Worm (Caenorhabditis elegans): ENCODE data around the gene sfxn-2.

The sfxn-2 gene

DNA sequence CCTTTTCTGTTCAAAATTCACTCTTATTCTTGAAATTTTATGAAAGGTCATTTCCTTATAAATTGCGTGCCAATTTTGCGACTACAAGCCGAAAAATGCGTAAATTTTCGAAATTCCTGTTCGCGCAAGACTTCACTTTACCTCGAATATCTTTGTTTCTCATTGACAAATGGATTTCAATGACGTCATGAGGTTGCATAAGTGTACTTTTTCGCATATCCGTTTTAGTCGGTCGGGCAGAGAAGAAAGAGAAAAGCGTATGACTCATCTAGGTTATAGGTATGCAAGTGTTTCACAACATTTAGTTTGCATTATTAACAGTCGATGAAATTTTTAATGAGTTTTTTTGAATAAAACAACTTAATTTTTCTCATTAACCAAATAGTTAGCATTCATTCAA is 42.0 kb downstream of the sfxn-2 start:
- no peak for TF ChIP-seq unc-62 (GFP tag; optimal IDR thresholded peaks at IDR 0.05)

DNA sequence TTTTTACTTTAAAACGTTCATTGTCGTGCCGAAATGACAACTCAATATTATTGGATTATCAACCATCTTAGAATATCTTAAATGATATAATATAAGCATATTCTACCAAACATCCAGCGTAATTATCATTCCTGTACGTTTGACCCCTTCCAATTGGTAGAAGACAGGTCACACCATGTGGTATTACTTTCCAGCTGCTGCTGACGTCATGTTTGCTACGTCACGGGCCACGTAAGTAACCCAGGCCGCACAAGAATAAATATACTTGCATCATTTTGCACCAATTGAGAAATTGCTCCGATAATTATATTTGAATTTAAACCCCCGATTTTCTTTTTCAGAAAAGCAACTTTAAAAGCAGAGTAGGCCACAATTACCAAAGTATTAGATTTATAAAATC is 42.5 kb downstream of the sfxn-2 start:
- no peak for TF ChIP-seq unc-62 (GFP tag; optimal IDR thresholded peaks at IDR 0.05)

DNA sequence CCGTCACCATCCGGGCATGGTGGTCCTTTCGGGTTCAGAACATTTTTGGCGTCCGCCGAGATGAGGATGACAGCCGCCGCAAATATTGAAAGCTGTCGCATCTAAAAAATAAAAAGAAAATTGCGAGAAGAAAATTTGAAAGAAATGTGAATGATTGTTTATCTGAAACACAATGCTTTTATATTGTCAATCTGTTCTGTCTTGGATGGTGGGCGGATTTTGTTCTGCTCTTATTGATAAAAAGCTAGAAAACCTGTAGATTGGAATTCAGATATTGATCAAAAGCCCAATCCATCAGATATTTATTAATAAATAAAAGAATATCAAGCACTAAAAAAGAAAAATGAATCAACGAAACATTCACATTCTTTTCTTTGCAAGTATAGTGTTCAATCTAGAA is 44.3 kb downstream of the sfxn-2 start, which contains the start of gene C39D10.7:
C39D10.7 (minus strand) TSS at position 101 of the 400 bp plus-strand sequence.
- TF ChIP-seq unc-62 (GFP tag; optimal IDR thresholded peaks at IDR 0.05) = no peak

DNA sequence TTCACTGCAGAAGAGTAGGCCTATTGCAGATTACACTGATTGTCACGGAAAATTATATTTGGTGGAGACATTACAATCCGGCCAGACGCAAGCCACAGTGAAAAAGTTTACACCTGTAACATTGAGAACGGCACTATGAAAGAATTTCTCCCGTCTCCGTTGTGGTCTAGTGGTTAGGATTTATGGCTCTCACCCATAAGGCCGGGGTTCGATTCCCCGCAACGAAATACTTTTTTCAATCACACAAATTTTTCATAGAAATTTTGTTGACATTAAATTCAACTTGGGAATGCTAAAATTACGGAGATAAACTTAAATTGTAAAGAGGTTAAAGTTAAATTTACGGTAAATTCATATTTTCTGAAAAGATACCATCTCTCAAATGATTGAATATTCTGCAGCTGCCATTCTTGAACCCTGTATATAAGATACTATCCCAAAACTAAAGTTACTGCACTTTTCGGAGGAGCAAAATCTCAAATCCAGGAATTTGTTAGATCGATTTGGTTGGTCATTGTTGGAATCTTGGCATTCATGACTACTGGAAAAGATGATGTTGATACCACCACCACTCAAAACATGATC is 51.6 kb downstream of the sfxn-2 start, which contains the start of gene C39D10.1:
C39D10.1 (plus strand) TSS at position 535 of the 585 bp plus-strand sequence.
- TF ChIP-seq unc-62 (GFP tag; optimal IDR thresholded peaks at IDR 0.05) = no peak
